Fruit fly (Drosophila melanogaster) Kc167 (cell line): ENCODE data around the gene CG33772.

ENCODE experiments used
- h ChIP-seq: fragments of >200 bp; optimal IDR thresholded peaks from 3 replicates; lab custom pipeline; 2018; ENCODE audit warnings: missing external identifiers
- insv ChIP-seq: fragments of >200 bp; optimal IDR thresholded peaks from 3 replicates; lab custom pipeline; 2018; ENCODE audit warnings: missing external identifiers
- psq ChIP-seq: fragments of >200 bp; optimal IDR thresholded peaks from 2 replicates; lab custom pipeline; 2017; ENCODE audit warnings: missing external identifiers

dm6 chr3L:22649096-22649495 is 3.2 kb downstream of the CG33772 start, which contains the start of gene CG33771:
- TF ChIP-seq psq (lab: Kevin White, UChicago), result no peak
- no peak for TF ChIP-seq h (lab: Kevin White, UChicago)
- no peak for TF ChIP-seq insv
